Fruit fly (Drosophila melanogaster): ENCODE data around the gene CG12288.

CG12288 gene

dm6 chr2L:16879288-16879687 lies 22.7 kb downstream of the CG12288 start, which contains the start of the genes CG32832, CG31743 and CG34313:
TSS of gene CG32832 (minus strand) at chr2L:16879290.
TSS of gene CG31743 (plus strand) at chr2L:16879517.
TSS of gene CG34313 (plus strand) at chr2L:16879517.
- no peak for TF ChIP-seq CG17801 (GFP tag; optimal IDR thresholded peaks at IDR 0.05; ENCODE audit: partially characterized antibody)

- no peak for TF ChIP-seq CG17801 (GFP tag; optimal IDR thresholded peaks at IDR 0.05; ENCODE audit: partially characterized antibody)
Observed at dm6 chr2L:16877678-16878077, 24.3 kb downstream of the CG12288 start.

dm6 chr2L:16876555-16876954 lies 25.5 kb downstream of the CG12288 start:
- no peak for TF ChIP-seq CG17801 (GFP tag; optimal IDR thresholded peaks at IDR 0.05; ENCODE audit: partially characterized antibody)

- TF ChIP-seq CG17801 (GFP tag; optimal IDR thresholded peaks at IDR 0.05; ENCODE audit: partially characterized antibody), result no peak
Observed at dm6 chr2L:16874924-16875323, 27.1 kb downstream of the CG12288 start.

- TF ChIP-seq CG17801 (GFP tag; optimal IDR thresholded peaks at IDR 0.05; ENCODE audit: partially characterized antibody), result no peak
Observed at dm6 chr2L:16868897-16869324, 33.1 kb downstream of the CG12288 start.

- TF ChIP-seq CG17801 (GFP tag; optimal IDR thresholded peaks at IDR 0.05; ENCODE audit: partially characterized antibody), result no peak
Observed at dm6 chr2L:16862526-16862925, 39.5 kb downstream of the CG12288 start.

- no peak for TF ChIP-seq CG17801 (GFP tag; optimal IDR thresholded peaks at IDR 0.05; ENCODE audit: partially characterized antibody)
Observed at dm6 chr2L:16861126-16861525, 40.9 kb downstream of the CG12288 start, which contains the start of gene CG6012. TSS of gene CG6012 (minus strand) at chr2L:16861489.

dm6 chr2L:16859566-16859965 lies 42.5 kb downstream of the CG12288 start:
- no peak for TF ChIP-seq CG17801 (GFP tag; optimal IDR thresholded peaks at IDR 0.05; ENCODE audit: partially characterized antibody)

dm6 chr2L:16859103-16859502 lies 42.9 kb downstream of the CG12288 start:
- no peak for TF ChIP-seq CG17801 (GFP tag; optimal IDR thresholded peaks at IDR 0.05; ENCODE audit: partially characterized antibody)

- no peak for TF ChIP-seq CG17801 (GFP tag; optimal IDR thresholded peaks at IDR 0.05; ENCODE audit: partially characterized antibody)
Observed at dm6 chr2L:16858466-16859007, 43.5 kb downstream of the CG12288 start, which contains the start of gene CG31809. TSS of gene CG31809 (minus strand) at chr2L:16858714.

dm6 chr2L:16857665-16858064 lies 44.4 kb downstream of the CG12288 start:
- no peak for TF ChIP-seq CG17801 (GFP tag; optimal IDR thresholded peaks at IDR 0.05; ENCODE audit: partially characterized antibody)

dm6 chr2L:16857131-16857530 lies 44.9 kb downstream of the CG12288 start:
- no peak for TF ChIP-seq CG17801 (GFP tag; optimal IDR thresholded peaks at IDR 0.05; ENCODE audit: partially characterized antibody)

dm6 chr2L:16852318-16852932 lies 49.6 kb downstream of the CG12288 start, which contains the start of gene CG31810:
TSS of gene CG31810 (minus strand) at chr2L:16852368.
- TF ChIP-seq CG17801 (GFP tag; optimal IDR thresholded peaks at IDR 0.05; ENCODE audit: partially characterized antibody), result no peak
